Worm (Caenorhabditis elegans) whole organism, young adult: ENCODE results near the gene T07A5.1.

Experiments
- B0019.2 ChIP-seq: fragments of 200-800 bp; sonication (Bioruptor generic); conservative IDR thresholded peaks from 2 replicates; pipeline ENCODE4 v1.3.6; 2022; ENCODE audit warnings: missing genetic modification reagents, missing genetic modification characterization, missing compliant biosample characterization
- B0035.1 ChIP-seq: sonication (generic microtip); optimal IDR thresholded peaks from 2 replicates; lab custom pipeline; 2016; ENCODE audit warnings: missing genetic modification characterization, mild to moderate bottlenecking, missing compliant biosample characterization, missing genotype, missing genetic modification reagents
- B0261.1 ChIP-seq: sonication (generic microtip); optimal IDR thresholded peaks from 2 replicates; lab custom pipeline; 2016; ENCODE audit warnings: mild to moderate bottlenecking, missing genetic modification characterization, moderate library complexity, missing compliant biosample characterization
- D2030.7 ChIP-seq: fragments of 200-800 bp; sonication (Bioruptor generic); IDR thresholded peaks from 2 replicates; pipeline ENCODE4 v1.3.6; 2022; ENCODE audit warnings: missing genetic modification reagents, missing genetic modification characterization, missing compliant biosample characterization
- F33H1.4 ChIP-seq: fragments of 200-800 bp; sonication (Bioruptor generic); IDR thresholded peaks from 2 replicates; pipeline ENCODE4 v1.3.6; 2022; ENCODE audit warnings: missing genetic modification reagents, missing genetic modification characterization, missing compliant biosample characterization
- F39B2.1 ChIP-seq: fragments of 200-800 bp; sonication (Bioruptor generic); IDR thresholded peaks from 2 replicates; pipeline ENCODE4 v1.3.6; 2022; ENCODE audit warnings: missing genetic modification reagents, missing genetic modification characterization, missing compliant biosample characterization
- Y53F4B.3 ChIP-seq: fragments of 200-800 bp; sonication (Bioruptor generic); IDR thresholded peaks from 2 replicates; pipeline ENCODE4 v1.3.6; 2022; ENCODE audit warnings: missing genetic modification reagents, missing genetic modification characterization, missing compliant biosample characterization
- Y95B8A.8 ChIP-seq: fragments of 200-800 bp; sonication (Bioruptor generic); IDR thresholded peaks from 2 replicates; pipeline ENCODE4 v1.3.6; 2022; ENCODE audit warnings: missing genetic modification reagents, missing genetic modification characterization, missing compliant biosample characterization
- attf-3 ChIP-seq: fragments of 200-800 bp; sonication (Bioruptor generic); conservative IDR thresholded peaks from 2 replicates; pipeline ENCODE4 v1.3.6; 2022; ENCODE audit warnings: missing genetic modification reagents, missing genetic modification characterization, missing compliant biosample characterization
- ceh-100 ChIP-seq: fragments of 200-800 bp; sonication (Bioruptor generic); IDR thresholded peaks from 2 replicates; pipeline ENCODE4 v1.3.6; 2022; ENCODE audit warnings: missing genetic modification reagents, missing genetic modification characterization, missing compliant biosample characterization
- ceh-91 ChIP-seq: fragments of 200-800 bp; sonication (Bioruptor generic); IDR thresholded peaks from 2 replicates; pipeline ENCODE4 v1.3.6; 2022; ENCODE audit warnings: missing genetic modification reagents, missing genetic modification characterization, missing compliant biosample characterization
- chd-7 ChIP-seq: sonication (generic microtip); optimal IDR thresholded peaks from 2 replicates; lab custom pipeline; 2016; ENCODE audit warnings: mild to moderate bottlenecking, missing genetic modification characterization, moderate library complexity, missing compliant biosample characterization
- dox-1 ChIP-seq: fragments of 200-800 bp; sonication (Bioruptor generic); IDR thresholded peaks from 2 replicates; pipeline ENCODE4 v1.3.6; 2022; ENCODE audit warnings: missing genetic modification reagents, missing genetic modification characterization, missing compliant biosample characterization
- dpl-1 ChIP-seq: fragments of 150-350 bp; optimal IDR thresholded peaks from 2 replicates; lab custom pipeline; 2014; ENCODE audit warnings: missing biosample characterization, missing genetic modification reagents, missing genetic modification characterization
- efl-1 ChIP-seq: fragments of 150-350 bp; optimal IDR thresholded peaks from 2 replicates; lab custom pipeline; 2014; ENCODE audit warnings: missing biosample characterization, missing genetic modification reagents, missing genetic modification characterization
- egl-44 ChIP-seq: fragments of 200-800 bp; sonication (Bioruptor generic); IDR thresholded peaks from 2 replicates; pipeline ENCODE4 v1.3.6; 2022; ENCODE audit warnings: missing genetic modification reagents, missing genetic modification characterization, missing compliant biosample characterization
- hsf-1 ChIP-seq: fragments of 200-800 bp; sonication (Bioruptor generic); IDR thresholded peaks from 2 replicates; pipeline ENCODE4 v1.3.6; 2022; ENCODE audit warnings: missing genetic modification reagents, missing genetic modification characterization, missing compliant biosample characterization
- lin-40 ChIP-seq: sonication (generic microtip); optimal IDR thresholded peaks from 2 replicates; lab custom pipeline; 2016; ENCODE audit warnings: missing genetic modification characterization, mild to moderate bottlenecking, missing compliant biosample characterization, missing genotype, missing genetic modification reagents
- lin-54 ChIP-seq: fragments of 200-800 bp; sonication (Bioruptor generic); optimal IDR thresholded peaks from 2 replicates; lab custom pipeline; 2018; ENCODE audit warnings: mild to moderate bottlenecking, missing genetic modification characterization, missing compliant biosample characterization
- lir-1 ChIP-seq: fragments of 200-800 bp; sonication (Bioruptor generic); conservative IDR thresholded peaks from 2 replicates; pipeline ENCODE4 v1.3.6; 2022; ENCODE audit warnings: missing genetic modification reagents, missing genetic modification characterization, missing compliant biosample characterization
- lsl-1 ChIP-seq: fragments of 200-800 bp; sonication (Bioruptor generic); optimal IDR thresholded peaks from 2 replicates; lab custom pipeline; 2018; ENCODE audit warnings: mild to moderate bottlenecking, missing genetic modification characterization, moderate library complexity, missing compliant biosample characterization
- madf-10 ChIP-seq: sonication (generic microtip); optimal IDR thresholded peaks from 2 replicates; lab custom pipeline; 2016; ENCODE audit warnings: mild to moderate bottlenecking, missing genetic modification characterization, missing compliant biosample characterization
- madf-3 ChIP-seq: fragments of 200-800 bp; sonication (Bioruptor generic); IDR thresholded peaks from 2 replicates; pipeline ENCODE4 v1.3.6; 2022; ENCODE audit warnings: missing genetic modification reagents, missing genetic modification characterization, missing compliant biosample characterization
- madf-6 ChIP-seq: fragments of 200-800 bp; sonication (Bioruptor generic); IDR thresholded peaks from 2 replicates; pipeline ENCODE4 v1.3.6; 2022; ENCODE audit warnings: missing genetic modification reagents, missing genetic modification characterization, missing compliant biosample characterization
- madf-8 ChIP-seq: fragments of 200-800 bp; sonication (Bioruptor generic); conservative IDR thresholded peaks from 2 replicates; pipeline ENCODE4 v1.3.6; 2022; ENCODE audit warnings: missing genetic modification reagents, missing genetic modification characterization, missing compliant biosample characterization
- mel-28 ChIP-seq: sonication (generic microtip); optimal IDR thresholded peaks from 2 replicates; lab custom pipeline; 2016; ENCODE audit warnings: borderline replicate concordance, mild to moderate bottlenecking, missing genetic modification characterization, missing compliant biosample characterization
- nhr-179 ChIP-seq: sonication (generic microtip); optimal IDR thresholded peaks from 2 replicates; lab custom pipeline; 2016; ENCODE audit warnings: mild to moderate bottlenecking, missing genetic modification characterization, missing compliant biosample characterization
- nhr-27 ChIP-seq: fragments of 200-800 bp; sonication (Bioruptor generic); optimal IDR thresholded peaks from 2 replicates; lab custom pipeline; 2018; ENCODE audit warnings: mild to moderate bottlenecking, missing genetic modification characterization, moderate library complexity, missing compliant biosample characterization
- nhr-90 ChIP-seq: sonication (generic microtip); optimal IDR thresholded peaks from 2 replicates; lab custom pipeline; 2016; ENCODE audit warnings: missing genotype, mild to moderate bottlenecking, missing genetic modification characterization, missing compliant biosample characterization
- pha-4 ChIP-seq: fragments of 150-350 bp; sonication (generic microtip); optimal IDR thresholded peaks from 2 replicates; lab custom pipeline; 2014; ENCODE audit warnings: missing biosample characterization, missing genetic modification reagents, missing genetic modification characterization
- rcor-1 ChIP-seq: fragments of 200-800 bp; sonication (Bioruptor generic); IDR thresholded peaks from 2 replicates; pipeline ENCODE4 v1.3.6; 2022; ENCODE audit warnings: missing genetic modification reagents, missing genetic modification characterization, missing compliant biosample characterization
- tbp1 ChIP-seq: fragments of 200-800 bp; sonication (Bioruptor generic); optimal IDR thresholded peaks from 2 replicates; lab custom pipeline; 2018; ENCODE audit warnings: mild to moderate bottlenecking, missing genetic modification characterization, missing compliant biosample characterization
- tlf-1 ChIP-seq: fragments of 200-800 bp; sonication (Bioruptor generic); optimal IDR thresholded peaks from 2 replicates; lab custom pipeline; 2018; ENCODE audit warnings: mild to moderate bottlenecking, missing genetic modification characterization, missing compliant biosample characterization
- xnd-1 ChIP-seq: sonication (generic microtip); optimal IDR thresholded peaks from 2 replicates; lab custom pipeline; 2016; ENCODE audit warnings: missing genotype, missing genetic modification reagents, missing genetic modification characterization, missing compliant biosample characterization
- zfh-2 ChIP-seq: fragments of 200-800 bp; sonication (Bioruptor generic); conservative IDR thresholded peaks from 2 replicates; pipeline ENCODE4 v1.3.6; 2022; ENCODE audit warnings: missing genetic modification reagents, missing genetic modification characterization, missing compliant biosample characterization
- ztf-18 ChIP-seq: sonication (generic microtip); optimal IDR thresholded peaks from 2 replicates; lab custom pipeline; 2016; ENCODE audit warnings: missing genotype, mild to moderate bottlenecking, missing genetic modification characterization, missing compliant biosample characterization
- ztf-22 ChIP-seq: fragments of 200-800 bp; sonication (Bioruptor generic); optimal IDR thresholded peaks from 2 replicates; lab custom pipeline; 2018; ENCODE audit warnings: mild to moderate bottlenecking, missing genetic modification characterization, moderate library complexity, missing compliant biosample characterization
- ztf-25 ChIP-seq: fragments of 200-800 bp; sonication (Bioruptor generic); IDR thresholded peaks from 2 replicates; pipeline ENCODE4 v1.3.6; 2022; ENCODE audit warnings: missing genetic modification reagents, missing genetic modification characterization, missing compliant biosample characterization

Gene T07A5.1

ce11 chrIII:10354591-10354990 lies 48.6 kb upstream of the T07A5.1 start:
- TF ChIP-seq lin-40 (tag; lab: Kevin White, UChicago) (no peak), tlf-1 (peak; percentile 29), zfh-2 (GFP tag; lab: Robert Waterston, UW) (no peak), tbp1 (no peak), mel-28 (no peak), B0261.1 (no peak), ztf-25 (GFP tag; lab: Robert Waterston, UW) (no peak), madf-10 (peak; percentile 10)

- TF ChIP-seq zfh-2 (GFP tag; lab: Robert Waterston, UW) (0 out of 2 replicates have a peak, but pooled peaks have one; percentile 54), dpl-1 (GFP tag; lab: Kevin White, UChicago) (no peak)
Measured at ce11 chrIII:10353423-10353822, 47.4 kb upstream of the T07A5.1 start.

ce11 chrIII:10351595-10352207 lies 45.7 kb upstream of the T07A5.1 start, which contains the start of gene T07C4.3:
T07C4.3 (plus strand) TSS chrIII:10352157.
- TF ChIP-seq lir-1 (GFP tag; lab: Robert Waterston, UW) = no peak
- TF ChIP-seq ztf-22 = no peak
- TF ChIP-seq xnd-1 = peak; percentile 28
- peak; percentile 71 for TF ChIP-seq D2030.7 (GFP tag; lab: Robert Waterston, UW)
- TF ChIP-seq rcor-1 = no peak
- TF ChIP-seq ceh-100 (GFP tag; lab: Robert Waterston, UW) = no peak
- 0 out of 2 replicates have a peak, but pooled peaks have one; percentile 27 for TF ChIP-seq hsf-1
- no peak for TF ChIP-seq nhr-179 (tag; lab: Kevin White, UChicago)
- peak; percentile 32 for TF ChIP-seq dpl-1 (GFP tag; lab: Kevin White, UChicago)
- TF ChIP-seq F33H1.4 (GFP tag; lab: Robert Waterston, UW) = peak; percentile 49; the same call in 1 of the 2 replicates
- peak; percentile 79 for TF ChIP-seq madf-6
- TF ChIP-seq Y53F4B.3 = no peak
- no peak for TF ChIP-seq Y95B8A.8 (GFP tag; lab: Robert Waterston, UW)
- TF ChIP-seq efl-1 (GFP tag; lab: Kevin White, UChicago) = peak; percentile 70
- TF ChIP-seq madf-8 (GFP tag; lab: Robert Waterston, UW) = peak; percentile 59
- TF ChIP-seq ztf-18 (tag; lab: Kevin White, UChicago) = no peak
- TF ChIP-seq tlf-1 = peak; percentile 44
- peak; percentile 65 for TF ChIP-seq ceh-91
- no peak for TF ChIP-seq egl-44 (GFP tag; lab: Robert Waterston, UW)
- peak; percentile 33 for TF ChIP-seq lin-54 (GFP tag; lab: Kevin White, UChicago)
- TF ChIP-seq pha-4 (tag; lab: Kevin White, UChicago) = no peak
- TF ChIP-seq lsl-1 (GFP tag; lab: Kevin White, UChicago) = peak; percentile 83
- TF ChIP-seq dox-1 (GFP tag; lab: Robert Waterston, UW) = 0 out of 2 replicates have a peak, but pooled peaks have one; percentile 19
- TF ChIP-seq B0019.2 (GFP tag; lab: Robert Waterston, UW) = peak; percentile 63; the same call in 1 of the 2 replicates
- TF ChIP-seq attf-3 = no peak

- no peak for TF ChIP-seq madf-3 (GFP tag; lab: Robert Waterston, UW)
- no peak for TF ChIP-seq ztf-25 (GFP tag; lab: Robert Waterston, UW)
- TF ChIP-seq B0035.1 (tag; lab: Kevin White, UChicago) = no peak
- no peak for TF ChIP-seq nhr-90 (tag; lab: Kevin White, UChicago)
- TF ChIP-seq nhr-27 (tag; lab: Kevin White, UChicago) = no peak
- peak; percentile 46; the same call in 1 of the 2 replicates for TF ChIP-seq zfh-2 (GFP tag; lab: Robert Waterston, UW)
- no peak for TF ChIP-seq F39B2.1 (GFP tag; lab: Robert Waterston, UW)
- TF ChIP-seq chd-7 (tag; lab: Kevin White, UChicago) = no peak
Measured at ce11 chrIII:10347049-10347448, 41.1 kb upstream of the T07A5.1 start, which contains the start of gene tbx-8. tbx-8 (plus strand) TSS chrIII:10347349.
